Worm (Caenorhabditis elegans) whole organism, L4 larva: ENCODE results near the gene yju-2.
A peak's percentile ranks its signal among the peaks of the same experiment; 100 is the strongest.

Source experiments
- F37D6.2 ChIP-seq: sonication (generic microtip); optimal IDR thresholded peaks from 2 replicates; lab custom pipeline; 2016; ENCODE audit warnings: mild to moderate bottlenecking, missing genetic modification characterization, missing compliant biosample characterization
- F44E2.7 ChIP-seq: fragments of 200-800 bp; sonication (Bioruptor generic); IDR thresholded peaks from 2 replicates; pipeline ENCODE4 v2.1.2; 2022; ENCODE audit warnings: missing genetic modification characterization, missing compliant biosample characterization
- Y105C5A.15 ChIP-seq: fragments of 200-800 bp; sonication (Bioruptor generic); IDR thresholded peaks from 2 replicates; pipeline ENCODE4 v1.3.6; 2022; ENCODE audit warnings: missing genetic modification characterization, missing compliant biosample characterization
- Y48G9A.11 ChIP-seq: fragments of 200-800 bp; sonication (Bioruptor generic); IDR thresholded peaks from 2 replicates; pipeline ENCODE4 v1.3.6; 2022; ENCODE audit warnings: missing genetic modification reagents, missing genetic modification characterization, missing compliant biosample characterization
- Y5F2A.4 ChIP-seq: fragments of 200-800 bp; sonication (Bioruptor generic); optimal IDR thresholded peaks from 2 replicates; lab custom pipeline; 2018; ENCODE audit warnings: mild to moderate bottlenecking, missing genetic modification characterization, missing compliant biosample characterization
- Y75B8A.6 ChIP-seq: fragments of 200-800 bp; sonication (Bioruptor generic); IDR thresholded peaks from 2 replicates; pipeline ENCODE4 v1.3.6; 2022; ENCODE audit warnings: missing genetic modification reagents, missing genetic modification characterization, missing compliant biosample characterization
- ZK337.2 ChIP-seq: fragments of 200-800 bp; sonication (Bioruptor generic); IDR thresholded peaks from 2 replicates; pipeline ENCODE4 v1.3.6; 2022; ENCODE audit warnings: missing genetic modification reagents, missing genetic modification characterization, missing compliant biosample characterization
- ZK546.5 ChIP-seq, 2 experiments: sonication (generic microtip); optimal IDR thresholded peaks; 2 replicates each; lab custom pipeline; 2017; ENCODE audit warnings: missing biosample characterization in 2 of 2, missing genetic modification characterization in 2 of 2
- aly-2 ChIP-seq: sonication (generic microtip); optimal IDR thresholded peaks from 2 replicates; lab custom pipeline; 2018; ENCODE audit warnings: missing biosample characterization, missing genetic modification characterization
- arid-1 ChIP-seq: fragments of 200-800 bp; sonication (Bioruptor generic); conservative IDR thresholded peaks from 2 replicates; pipeline ENCODE4 v1.3.6; 2022; ENCODE audit warnings: missing genetic modification reagents, missing genetic modification characterization, missing compliant biosample characterization
- ceh-62 ChIP-seq: sonication (generic microtip); optimal IDR thresholded peaks from 2 replicates; lab custom pipeline; 2017; ENCODE audit warnings: missing biosample characterization, missing genetic modification characterization
- ces-1 ChIP-seq: fragments of 150-350 bp; sonication (generic microtip); optimal IDR thresholded peaks from 4 replicates; lab custom pipeline; 2014; ENCODE audit warnings: missing biosample characterization, missing genetic modification reagents, missing genetic modification characterization
- cey-2 ChIP-seq: sonication (generic microtip); optimal IDR thresholded peaks from 3 replicates; lab custom pipeline; 2017; ENCODE audit warnings: missing genetic modification characterization, mild to moderate bottlenecking, missing compliant biosample characterization, antibody characterized with exemption, borderline replicate concordance; ENCODE audit not compliant: insufficient read depth
- ctbp-1 ChIP-seq: fragments of 200-800 bp; sonication (Bioruptor generic); IDR thresholded peaks from 2 replicates; pipeline ENCODE4 v1.3.6; 2022; ENCODE audit warnings: missing genetic modification reagents, missing genetic modification characterization, missing compliant biosample characterization
- daf-12 ChIP-seq: fragments of 150-350 bp; optimal IDR thresholded peaks from 2 replicates; lab custom pipeline; 2014; ENCODE audit warnings: missing biosample characterization, missing genetic modification reagents, missing genetic modification characterization
- daf-19 ChIP-seq: fragments of 200-800 bp; sonication (Bioruptor generic); conservative IDR thresholded peaks from 2 replicates; pipeline ENCODE4 v1.3.6; 2022; ENCODE audit warnings: missing genetic modification characterization, missing compliant biosample characterization
- daf-8 ChIP-seq: fragments of 200-800 bp; sonication (Bioruptor generic); IDR thresholded peaks from 2 replicates; pipeline ENCODE4 v1.3.6; 2022; ENCODE audit warnings: missing genetic modification characterization, missing compliant biosample characterization
- dmd-8 ChIP-seq: fragments of 200-800 bp; sonication (Bioruptor generic); IDR thresholded peaks from 2 replicates; pipeline ENCODE4 v1.3.6; 2022; ENCODE audit warnings: missing genetic modification characterization, missing compliant biosample characterization
- dmd-9 ChIP-seq: fragments of 200-800 bp; sonication (Bioruptor generic); IDR thresholded peaks from 2 replicates; pipeline ENCODE4 v1.3.6; 2022; ENCODE audit warnings: missing genetic modification reagents, missing genetic modification characterization, missing compliant biosample characterization
- dpl-1 ChIP-seq: fragments of 150-350 bp; optimal IDR thresholded peaks from 2 replicates; lab custom pipeline; 2014; ENCODE audit warnings: missing biosample characterization, missing genetic modification reagents, missing genetic modification characterization
- duxl-1 ChIP-seq: sonication (generic microtip); optimal IDR thresholded peaks from 2 replicates; lab custom pipeline; 2016; ENCODE audit warnings: mild to moderate bottlenecking, missing genetic modification characterization, moderate library complexity, missing compliant biosample characterization; ENCODE audit not compliant: poor library complexity
- egl-27 ChIP-seq: sonication (generic microtip); optimal IDR thresholded peaks from 3 replicates; lab custom pipeline; 2017; ENCODE audit warnings: missing biosample characterization, missing genetic modification reagents, missing genetic modification characterization
- hif-1 ChIP-seq, 2 experiments: sonication (generic microtip); optimal IDR thresholded peaks; 2 replicates each; lab custom pipeline; 2016 to 2017; ENCODE audit warnings: missing compliant biosample characterization in 2 of 2, missing genetic modification characterization in 2 of 2, missing genetic modification reagents in 2 of 2, missing genotype in 2 of 2, mild to moderate bottlenecking in 1 of 2
- hlh-11 ChIP-seq: fragments of 200-800 bp; sonication (Bioruptor generic); optimal IDR thresholded peaks from 2 replicates; lab custom pipeline; 2018; ENCODE audit warnings: mild to moderate bottlenecking, missing genetic modification characterization, missing compliant biosample characterization
- hmg-1.1 ChIP-seq: fragments of 200-800 bp; sonication (Bioruptor generic); IDR thresholded peaks from 2 replicates; pipeline ENCODE4 v1.3.6; 2022; ENCODE audit warnings: missing genetic modification reagents, missing genetic modification characterization, missing compliant biosample characterization
- lin-1 ChIP-seq: fragments of 200-800 bp; sonication (Bioruptor generic); IDR thresholded peaks from 2 replicates; pipeline ENCODE4 v1.3.6; 2022; ENCODE audit warnings: missing genetic modification reagents, missing genetic modification characterization, missing compliant biosample characterization
- lin-13 ChIP-seq: fragments of 150-350 bp; optimal IDR thresholded peaks from 2 replicates; lab custom pipeline; 2014; ENCODE audit warnings: missing biosample characterization, missing genetic modification reagents, missing genetic modification characterization
- lin-39 ChIP-seq: fragments of 150-350 bp; optimal IDR thresholded peaks from 2 replicates; lab custom pipeline; 2014; ENCODE audit warnings: missing biosample characterization, missing genetic modification reagents, missing genetic modification characterization
- madf-5 ChIP-seq, 2 experiments: fragments of 200-800 bp; sonication (Bioruptor generic); IDR thresholded peaks; 2 replicates each; pipeline ENCODE4 v1.3.6; 2022; ENCODE audit warnings: missing compliant biosample characterization in 2 of 2, missing genetic modification characterization in 2 of 2
- madf-9 ChIP-seq: fragments of 200-800 bp; sonication (Bioruptor generic); conservative IDR thresholded peaks from 2 replicates; pipeline ENCODE4 v1.3.6; 2022; ENCODE audit warnings: missing genetic modification reagents, missing genetic modification characterization, missing compliant biosample characterization
- mxl-2 ChIP-seq: fragments of 200-800 bp; sonication (Bioruptor generic); conservative IDR thresholded peaks from 2 replicates; pipeline ENCODE4 v1.3.6; 2022; ENCODE audit warnings: missing genetic modification reagents, missing genetic modification characterization, missing compliant biosample characterization
- nhr-237 ChIP-seq: sonication (generic microtip); optimal IDR thresholded peaks from 2 replicates; lab custom pipeline; 2017; ENCODE audit warnings: missing biosample characterization, missing genetic modification characterization
- nhr-25 ChIP-seq: sonication (generic microtip); optimal IDR thresholded peaks from 2 replicates; lab custom pipeline; 2017; ENCODE audit warnings: missing genetic modification characterization, mild to moderate bottlenecking, missing compliant biosample characterization, antibody characterized with exemption, moderate library complexity, borderline replicate concordance; ENCODE audit not compliant: insufficient read depth
- nhr-28 ChIP-seq: fragments of 150-350 bp; optimal IDR thresholded peaks from 2 replicates; lab custom pipeline; 2014; ENCODE audit warnings: missing biosample characterization, missing genetic modification characterization
- nhr-48 ChIP-seq: sonication (generic microtip); optimal IDR thresholded peaks from 2 replicates; lab custom pipeline; 2016; ENCODE audit warnings: mild to moderate bottlenecking, missing genetic modification characterization, missing compliant biosample characterization
- nhr-76 ChIP-seq: fragments of 150-350 bp; optimal IDR thresholded peaks from 2 replicates; lab custom pipeline; 2014; ENCODE audit warnings: missing biosample characterization, missing genetic modification characterization
- nhr-77 ChIP-seq: fragments of 150-350 bp; optimal IDR thresholded peaks from 2 replicates; lab custom pipeline; 2014; ENCODE audit warnings: missing biosample characterization, missing genetic modification characterization
- rbr-2 ChIP-seq: sonication (generic microtip); optimal IDR thresholded peaks from 2 replicates; lab custom pipeline; 2016; ENCODE audit warnings: missing genotype, missing genetic modification characterization, missing compliant biosample characterization
- sdz-12 ChIP-seq: fragments of 200-800 bp; sonication (Bioruptor generic); optimal IDR thresholded peaks from 2 replicates; lab custom pipeline; 2018; ENCODE audit warnings: mild to moderate bottlenecking, missing genetic modification characterization, missing compliant biosample characterization
- set-16 ChIP-seq: fragments of 200-800 bp; sonication (Bioruptor generic); IDR thresholded peaks from 2 replicates; pipeline ENCODE4 v1.3.6; 2022; ENCODE audit warnings: missing genetic modification reagents, missing genetic modification characterization, missing compliant biosample characterization
- skn-1 ChIP-seq: fragments of 150-350 bp; optimal IDR thresholded peaks from 2 replicates; lab custom pipeline; 2014; ENCODE audit warnings: missing biosample characterization, missing genetic modification characterization
- snpc-1.2 ChIP-seq: fragments of 200-800 bp; sonication (Bioruptor generic); IDR thresholded peaks from 2 replicates; pipeline ENCODE4 v1.3.6; 2022; ENCODE audit warnings: missing genetic modification reagents, missing genetic modification characterization, missing compliant biosample characterization
- snpc-4 ChIP-seq: fragments of 150-350 bp; optimal IDR thresholded peaks from 2 replicates; lab custom pipeline; 2014; ENCODE audit warnings: missing biosample characterization, missing genetic modification characterization
- spr-1 ChIP-seq: sonication (generic microtip); optimal IDR thresholded peaks from 2 replicates; lab custom pipeline; 2016; ENCODE audit warnings: mild to moderate bottlenecking, missing genetic modification characterization, missing compliant biosample characterization
- spr-3 ChIP-seq: fragments of 200-800 bp; sonication (Bioruptor generic); optimal IDR thresholded peaks from 2 replicates; lab custom pipeline; 2018; ENCODE audit warnings: mild to moderate bottlenecking, missing genetic modification characterization, missing compliant biosample characterization
- tag-97 ChIP-seq: fragments of 200-800 bp; sonication (Bioruptor generic); IDR thresholded peaks from 2 replicates; pipeline ENCODE4 v1.3.6; 2022; ENCODE audit warnings: missing genetic modification characterization, missing compliant biosample characterization
- tra-1 ChIP-seq: fragments of 200-800 bp; sonication (Bioruptor generic); IDR thresholded peaks from 2 replicates; pipeline ENCODE4 v1.3.6; 2022; ENCODE audit warnings: missing genetic modification reagents, missing genetic modification characterization, missing compliant biosample characterization
- unc-39 ChIP-seq: sonication (generic microtip); optimal IDR thresholded peaks from 2 replicates; lab custom pipeline; 2017; ENCODE audit warnings: missing biosample characterization, missing genetic modification characterization
- zfp-3 ChIP-seq: fragments of 200-800 bp; sonication (Bioruptor generic); conservative IDR thresholded peaks from 2 replicates; pipeline ENCODE4 v1.3.6; 2022; ENCODE audit warnings: missing genetic modification reagents, missing genetic modification characterization, missing compliant biosample characterization
- ztf-11 ChIP-seq: fragments of 150-350 bp; optimal IDR thresholded peaks from 2 replicates; lab custom pipeline; 2014; ENCODE audit warnings: missing biosample characterization, missing genetic modification characterization

Gene yju-2

ce11 chrIII:7180613-7181012, 3.5 kb upstream of the yju-2 start, which contains the start of gene ndab-2 (continued):
- TF ChIP-seq tag-97 (GFP tag; lab: Robert Waterston, UW) (no peak), nhr-25 (tag; lab: Kevin White, UChicago) (no peak), rbr-2 (tag; lab: Kevin White, UChicago) (no peak), ces-1 (no peak), ZK337.2 (GFP tag; lab: Robert Waterston, UW) (no peak), hlh-11 (tag; lab: Kevin White, UChicago) (no peak), lin-39 (tag; lab: Kevin White, UChicago) (no peak), set-16 (GFP tag; lab: Robert Waterston, UW) (no peak), Y75B8A.6 (GFP tag; lab: Robert Waterston, UW) (no peak), zfp-3 (GFP tag; lab: Robert Waterston, UW) (no peak), snpc-1.2 (GFP tag; lab: Robert Waterston, UW) (peak; percentile 56; the same call in 1 of the 2 replicates), Y48G9A.11 (peak; percentile 51; the same call in 1 of the 2 replicates), spr-3 (no peak), nhr-76 (tag; lab: Kevin White, UChicago) (no peak), hif-1 (tag; optimal IDR thresholded peaks at IDR 0.05; lab: Kevin White, UChicago) (no peak), mxl-2 (no peak), F37D6.2 (no peak), snpc-4 (no peak), dmd-9 (no peak), spr-1 (tag; lab: Kevin White, UChicago) (no peak), nhr-48 (no peak), Y105C5A.15 (GFP tag; lab: Robert Waterston, UW) (peak; percentile 69; the same call in 1 of the 2 replicates), daf-12 (tag; lab: Kevin White, UChicago) (no peak), nhr-77 (tag; lab: Kevin White, UChicago) (no peak), ceh-62 (tag; lab: Kevin White, UChicago) (no peak), F44E2.7 (GFP tag; lab: Robert Waterston, UW) (no peak), skn-1 (tag; lab: Kevin White, UChicago) (no peak), arid-1 (GFP tag; lab: Robert Waterston, UW) (no peak), madf-5 (GFP tag; IDR thresholded peaks at IDR 0.05; lab: Robert Waterston, UW) (0 out of 4 replicates have a peak, but pooled peaks have one; percentile 23 to 55), dpl-1 (GFP tag; lab: Kevin White, UChicago) (no peak), nhr-28 (tag; lab: Kevin White, UChicago) (no peak)

DNA sequence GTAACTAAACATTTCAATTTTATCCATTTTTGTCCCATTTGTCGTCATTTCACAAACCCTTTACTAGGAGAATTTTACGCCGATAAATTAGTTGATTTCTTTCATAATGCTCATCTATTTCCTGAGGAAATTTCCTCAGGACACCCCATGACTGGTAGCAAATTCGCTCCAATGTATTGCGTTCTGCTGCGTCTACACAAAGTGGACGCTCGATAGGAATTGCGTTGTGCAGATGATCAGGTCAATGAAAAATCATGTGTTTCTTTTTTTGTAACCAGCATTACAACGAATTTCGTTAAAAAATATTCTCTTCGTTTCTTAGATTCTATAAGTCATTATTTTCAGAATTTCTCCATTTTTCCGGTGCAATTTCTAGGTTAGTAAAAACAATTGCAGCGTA, 2.3 kb upstream of the yju-2 start, which contains the start of gene epg-4:
TSS of gene epg-4 (plus strand) at position 346 of the 400 bp plus-strand sequence.
- TF ChIP-seq lin-13 (GFP tag; lab: Kevin White, UChicago) = peak; percentile 33
- no peak for TF ChIP-seq unc-39 (tag; lab: Kevin White, UChicago)
- no peak for TF ChIP-seq egl-27 (tag; lab: Kevin White, UChicago)
- no peak for TF ChIP-seq mxl-2
- no peak for TF ChIP-seq dmd-8 (GFP tag; lab: Robert Waterston, UW)
- TF ChIP-seq duxl-1 (tag; lab: Kevin White, UChicago) = no peak
- no peak for TF ChIP-seq daf-19 (GFP tag; lab: Robert Waterston, UW)
- no peak for TF ChIP-seq sdz-12
- TF ChIP-seq daf-8 (GFP tag; lab: Robert Waterston, UW) = no peak
- peak; percentile 37; the same call in 1 of the 2 replicates for TF ChIP-seq ctbp-1 (GFP tag; lab: Robert Waterston, UW)
- TF ChIP-seq set-16 (GFP tag; lab: Robert Waterston, UW) = no peak
- no peak for TF ChIP-seq ZK546.5 (tag; optimal IDR thresholded peaks at IDR 0.05; lab: Kevin White, UChicago)
- TF ChIP-seq tra-1 (GFP tag; lab: Robert Waterston, UW) = no peak
- no peak for TF ChIP-seq ztf-11
- TF ChIP-seq skn-1 (tag; lab: Kevin White, UChicago) = no peak
- no peak for TF ChIP-seq aly-2 (tag; lab: Kevin White, UChicago)
- no peak for TF ChIP-seq F37D6.2
- TF ChIP-seq madf-9 (GFP tag; lab: Robert Waterston, UW) = no peak
- TF ChIP-seq nhr-48 = no peak
- TF ChIP-seq spr-1 (tag; lab: Kevin White, UChicago) = no peak
- peak in 1 of 2 experiments; percentile 52 for TF ChIP-seq hif-1 (tag; optimal IDR thresholded peaks at IDR 0.05; lab: Kevin White, UChicago)
- TF ChIP-seq snpc-4 = no peak
- no peak for TF ChIP-seq cey-2
- TF ChIP-seq Y75B8A.6 (GFP tag; lab: Robert Waterston, UW) = no peak
- no peak for TF ChIP-seq Y5F2A.4 (GFP tag; lab: Kevin White, UChicago)
- peak; percentile 65; the same call in 1 of the 2 replicates for TF ChIP-seq hmg-1.1 (GFP tag; lab: Robert Waterston, UW)
- TF ChIP-seq nhr-237 (tag; lab: Kevin White, UChicago) = no peak
- TF ChIP-seq lin-1 (GFP tag; lab: Robert Waterston, UW) = no peak
